Fruit fly (Drosophila melanogaster): ENCODE results near the gene mRRF2.

mRRF2 gene

dm6 chr3R:22590668-22591275 lies 22.7 kb upstream of the mRRF2 start:
- no peak for TF ChIP-seq CG17801 (GFP tag; optimal IDR thresholded peaks at IDR 0.05; ENCODE audit: partially characterized antibody)

- TF ChIP-seq CG17801 (GFP tag; optimal IDR thresholded peaks at IDR 0.05; ENCODE audit: partially characterized antibody), result no peak
Observed at dm6 chr3R:22594257-22594656, 19.2 kb upstream of the mRRF2 start.

DNA sequence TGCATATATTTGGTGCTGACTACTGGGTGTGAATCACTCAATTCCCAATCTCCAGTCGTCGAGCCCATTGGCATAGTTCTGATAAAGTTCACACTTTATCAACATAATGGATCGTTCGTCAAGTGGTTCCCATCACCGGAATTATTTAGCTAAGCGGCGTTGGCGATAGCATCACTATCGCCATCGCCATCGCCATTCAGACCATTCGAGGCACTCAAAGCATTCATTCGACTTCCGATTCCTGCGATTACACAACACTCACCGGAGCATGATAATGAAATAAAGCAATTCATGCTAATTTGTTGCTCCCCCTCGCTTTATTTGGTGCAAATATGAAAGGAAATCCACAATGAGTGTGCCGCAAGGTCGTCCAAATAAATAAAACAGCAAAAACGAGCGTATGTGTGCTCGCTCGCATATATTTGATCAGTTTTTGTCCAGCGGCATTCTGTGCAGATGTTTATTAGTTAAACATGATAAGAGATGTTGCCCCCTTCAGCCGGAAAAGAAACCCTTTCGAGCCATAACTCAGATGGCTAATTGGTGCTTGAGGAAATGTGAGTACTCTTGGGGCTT lies 18.1 kb upstream of the mRRF2 start:
- TF ChIP-seq CG17801 (GFP tag; optimal IDR thresholded peaks at IDR 0.05; ENCODE audit: partially characterized antibody), result no peak

DNA sequence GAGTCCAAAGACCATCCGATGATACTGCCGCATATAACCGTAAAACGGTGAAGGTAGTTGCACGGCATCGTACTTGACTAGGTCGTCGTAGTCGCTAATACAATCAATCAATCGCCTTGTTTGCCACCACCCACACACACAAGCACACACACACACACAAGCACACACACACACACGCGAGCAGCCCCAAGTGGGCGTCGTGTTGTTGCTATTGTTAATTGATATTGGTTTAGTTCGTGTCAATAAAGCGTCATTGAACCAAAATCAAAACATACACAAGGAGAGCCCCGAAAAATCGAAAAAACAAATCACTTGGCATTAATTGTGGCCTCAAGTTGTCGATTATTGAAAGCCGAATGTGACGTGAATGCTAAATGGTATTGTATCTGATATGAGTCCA lies 17.0 kb upstream of the mRRF2 start:
- TF ChIP-seq CG17801 (GFP tag; optimal IDR thresholded peaks at IDR 0.05; ENCODE audit: partially characterized antibody), result no peak

- peak; percentile 3 for TF ChIP-seq CG17801 (GFP tag; optimal IDR thresholded peaks at IDR 0.05; ENCODE audit: partially characterized antibody)
Observed at dm6 chr3R:22597344-22597954, 16.0 kb upstream of the mRRF2 start.

DNA sequence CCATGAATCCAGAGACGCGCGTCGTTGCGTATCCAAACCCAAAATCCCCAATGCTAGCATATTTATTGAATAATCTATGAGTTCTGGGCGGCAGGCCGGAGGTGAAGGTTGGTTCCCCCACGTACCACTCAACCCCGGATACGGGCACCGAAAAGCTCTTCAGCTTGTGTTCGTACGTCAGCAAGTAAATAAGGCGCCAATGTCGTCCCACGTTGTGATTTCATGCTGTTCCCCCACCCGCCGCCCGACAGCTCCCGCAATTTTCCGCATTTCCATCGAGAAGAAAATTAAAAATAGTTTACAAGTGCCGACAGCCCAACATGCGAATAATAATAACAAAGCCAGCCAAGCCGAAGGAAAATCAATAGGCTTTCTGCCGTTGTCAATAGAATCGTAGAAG lies 14.7 kb upstream of the mRRF2 start:
- no peak for TF ChIP-seq CG17801 (GFP tag; optimal IDR thresholded peaks at IDR 0.05; ENCODE audit: partially characterized antibody)

- TF ChIP-seq CG17801 (GFP tag; optimal IDR thresholded peaks at IDR 0.05; ENCODE audit: partially characterized antibody), result no peak
Observed at dm6 chr3R:22602783-22603182, 10.7 kb upstream of the mRRF2 start.

- no peak for TF ChIP-seq CG17801 (GFP tag; optimal IDR thresholded peaks at IDR 0.05; ENCODE audit: partially characterized antibody)
Observed at dm6 chr3R:22609185-22609584, 4.3 kb upstream of the mRRF2 start, which contains the start of gene CG13843. Gene CG13843, plus strand, starts transcription at chr3R:22609485.

- no peak for TF ChIP-seq CG17801 (GFP tag; optimal IDR thresholded peaks at IDR 0.05; ENCODE audit: partially characterized antibody)
Observed at dm6 chr3R:22616211-22616610, 2.7 kb downstream of the mRRF2 start, which contains the start of gene CG31161. Gene CG31161, plus strand, starts transcription at chr3R:22616511.

DNA sequence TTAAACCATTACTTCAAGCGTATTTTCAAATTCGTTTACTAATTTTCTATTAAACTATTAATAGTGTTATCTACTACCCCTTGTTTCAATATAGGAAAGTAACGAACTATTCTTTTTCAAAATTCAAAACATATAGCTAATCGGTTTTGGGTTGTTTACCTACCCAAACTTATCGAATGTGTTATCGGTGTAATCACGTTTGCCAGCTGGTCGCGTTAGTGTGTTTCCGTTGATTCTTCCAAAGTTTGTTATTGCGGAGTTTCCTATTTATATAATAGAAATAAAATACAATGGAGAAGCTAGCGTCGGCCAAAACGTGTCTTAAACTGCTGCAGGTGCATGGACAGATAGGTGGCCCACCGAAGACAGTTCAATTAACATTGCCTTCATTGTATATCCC lies 4.8 kb downstream of the mRRF2 start, which contains the start of gene mRpL45:
Gene mRpL45 (plus strand): TSS at position 213 of the 400 bp plus-strand sequence.
- peak; percentile 8 for TF ChIP-seq CG17801 (GFP tag; optimal IDR thresholded peaks at IDR 0.05; ENCODE audit: partially characterized antibody)

- TF ChIP-seq CG17801 (GFP tag; optimal IDR thresholded peaks at IDR 0.05; ENCODE audit: partially characterized antibody), result peak; percentile 83
Observed at dm6 chr3R:22624737-22625136, 11.3 kb downstream of the mRRF2 start.

DNA sequence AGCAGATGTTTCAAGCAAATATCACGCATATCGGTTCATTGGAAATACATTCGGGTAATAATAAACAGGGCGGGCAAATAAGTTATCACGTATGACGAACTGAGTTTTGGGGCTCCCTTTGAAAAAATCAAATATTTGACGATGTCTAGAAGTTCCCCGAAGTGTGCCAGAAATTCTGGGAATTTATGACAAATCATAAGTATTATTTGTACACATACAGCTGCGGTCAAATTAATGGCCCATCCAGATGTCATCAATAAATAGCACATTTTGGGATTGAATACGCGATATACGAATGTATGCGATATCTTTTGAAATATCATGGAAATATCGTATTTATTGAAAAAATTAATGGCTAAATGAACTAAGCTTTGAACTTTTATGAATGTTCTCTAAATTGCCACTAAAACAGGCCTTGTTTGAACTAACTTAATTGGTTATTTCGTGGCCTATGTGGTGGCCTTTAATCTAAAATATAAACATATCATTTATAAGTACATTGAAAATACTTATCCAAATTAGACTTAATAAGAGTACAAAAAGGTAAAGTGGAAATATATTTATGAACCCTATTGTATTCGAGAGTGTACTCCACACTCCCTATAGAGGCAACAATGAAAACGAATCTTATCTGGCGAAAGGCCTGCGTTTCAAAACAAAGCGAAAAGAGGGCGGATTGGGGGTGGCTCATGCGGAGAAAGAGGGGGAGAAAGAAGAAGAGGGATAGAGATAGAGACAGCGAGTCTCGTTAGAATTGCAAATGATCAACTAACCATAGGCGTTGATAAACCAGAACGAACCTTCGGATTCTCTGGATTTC lies 12.2 kb downstream of the mRRF2 start:
- peak; percentile 24 for TF ChIP-seq CG17801 (GFP tag; optimal IDR thresholded peaks at IDR 0.05; ENCODE audit: partially characterized antibody)

- no peak for TF ChIP-seq CG17801 (GFP tag; optimal IDR thresholded peaks at IDR 0.05; ENCODE audit: partially characterized antibody)
Observed at dm6 chr3R:22626334-22626688, 12.8 kb downstream of the mRRF2 start.

DNA sequence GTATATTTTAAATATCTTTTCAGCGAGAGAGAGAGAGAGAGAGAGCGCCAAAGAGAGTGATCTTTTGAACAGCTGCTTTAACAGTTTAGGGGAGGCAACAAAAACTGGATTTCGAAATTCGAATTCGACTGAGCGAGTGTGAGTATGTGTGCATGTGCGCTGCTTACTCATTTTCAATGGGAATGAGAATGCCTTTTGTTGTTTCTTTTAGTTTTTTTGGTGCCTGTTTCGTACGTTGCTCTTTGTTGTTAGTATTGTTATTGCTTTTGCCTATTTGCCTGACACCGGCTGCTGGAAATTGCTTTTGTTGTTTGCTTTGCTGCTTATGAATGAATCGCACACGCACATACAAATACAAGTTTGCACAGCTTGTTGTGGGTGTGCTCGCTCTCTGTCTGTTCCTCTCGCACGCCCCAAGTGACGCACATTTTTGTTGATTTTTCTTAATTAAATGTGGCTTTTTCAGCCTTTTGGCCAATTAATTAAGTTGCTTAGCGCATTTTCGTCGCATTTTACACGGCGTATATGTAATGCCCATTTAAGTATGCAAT lies 13.4 kb downstream of the mRRF2 start:
- TF ChIP-seq CG17801 (GFP tag; optimal IDR thresholded peaks at IDR 0.05; ENCODE audit: partially characterized antibody), result peak; percentile 65

DNA sequence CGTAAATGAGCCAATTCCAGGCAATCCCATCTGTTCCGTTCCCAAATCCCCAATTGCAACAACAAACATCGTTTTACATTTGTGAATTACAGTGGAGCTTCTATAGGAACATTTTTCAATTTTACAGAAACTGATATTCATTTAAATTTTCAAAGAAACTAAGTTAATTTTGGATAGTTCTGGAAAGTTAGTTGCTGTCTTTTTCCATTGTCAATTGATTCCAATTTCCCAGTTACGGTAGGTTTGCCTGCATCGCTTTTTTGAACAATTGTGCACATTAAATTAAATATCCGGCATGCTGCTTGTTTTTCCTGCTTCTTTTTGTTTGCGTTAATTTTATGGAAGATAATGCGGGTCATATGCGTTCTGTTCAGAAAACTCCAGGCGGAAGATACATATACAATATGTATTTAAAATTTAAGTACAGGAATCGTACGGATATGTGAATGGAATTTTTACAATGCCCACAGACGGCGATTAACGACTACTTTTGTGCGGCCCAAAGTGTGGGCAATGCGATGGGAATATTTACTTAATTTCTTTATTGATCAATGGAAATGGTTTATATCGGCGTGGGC lies 14.5 kb downstream of the mRRF2 start:
- no peak for TF ChIP-seq CG17801 (GFP tag; optimal IDR thresholded peaks at IDR 0.05; ENCODE audit: partially characterized antibody)
